Worm (Caenorhabditis elegans): Measurements from ENCODE around the gene Y34B4A.10.
A peak's percentile ranks its signal among the peaks of the same experiment; 100 is the strongest.

The Y34B4A.10 gene

DNA sequence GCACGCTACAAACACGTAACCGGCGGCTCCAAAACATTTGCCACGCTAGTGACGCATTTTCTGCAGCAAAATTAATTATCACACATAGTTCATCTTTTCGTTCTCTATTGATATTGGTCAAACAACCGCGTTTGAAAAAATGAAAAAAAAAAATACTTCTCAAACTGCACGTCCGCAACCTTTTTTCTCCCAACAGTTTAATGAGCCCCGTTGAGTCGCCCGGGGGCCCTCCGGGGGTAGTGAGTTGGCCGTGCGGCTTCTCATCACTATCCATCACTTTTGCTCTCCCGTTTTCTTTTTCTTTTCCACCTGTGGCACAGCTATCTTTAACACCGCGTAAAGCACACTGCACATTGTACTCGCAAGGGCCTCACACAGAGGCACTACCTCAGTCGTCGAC is 40.3 kb upstream of the Y34B4A.10 start (continued):
- TF ChIP-seq daf-8 (GFP tag; IDR thresholded peaks at IDR 0.05) (no peak), nhr-25 (tag; optimal IDR thresholded peaks at IDR 0.05; ENCODE audit: borderline replicate concordance, insufficient read depth) (no peak), dmd-6 (GFP tag; IDR thresholded peaks at IDR 0.05) (no peak), zfp-2 (tag; optimal IDR thresholded peaks at IDR 0.05) (no peak), hmg-1.1 (GFP tag; IDR thresholded peaks at IDR 0.05) (0 out of 2 replicates have a peak, but pooled peaks have one; percentile 26), nhr-28 (tag; optimal IDR thresholded peaks at IDR 0.05) (no peak), ceh-20 (GFP tag; IDR thresholded peaks at IDR 0.05) (peak; percentile 19; the same call in 1 of the 2 replicates), php-3 (GFP tag; IDR thresholded peaks at IDR 0.05) (no peak), gei-8 (GFP tag; optimal IDR thresholded peaks at IDR 0.05) (no peak), hlh-11 (tag; optimal IDR thresholded peaks at IDR 0.05) (no peak), ztf-7 (tag; optimal IDR thresholded peaks at IDR 0.05) (no peak), R02D3.7 (tag; optimal IDR thresholded peaks at IDR 0.05) (no peak), egl-43 (GFP tag; IDR thresholded peaks at IDR 0.05) (no peak; the same call in 1 of the 2 replicates), lin-13 (GFP tag; optimal IDR thresholded peaks at IDR 0.05) (no peak), skn-1 (tag; optimal IDR thresholded peaks at IDR 0.05) (no peak), ZK337.2 (GFP tag; IDR thresholded peaks at IDR 0.05) (no peak)

- TF ChIP-seq unc-62 (GFP tag; optimal IDR thresholded peaks at IDR 0.05 in 1 of 2): peak in 1 of 2 experiments; percentile 56
- TF ChIP-seq unc-62 (tag; optimal IDR thresholded peaks at IDR 0.05): no peak
- TF ChIP-seq mep-1 (tag; optimal IDR thresholded peaks at IDR 0.05): peak; percentile 42
- no peak for TF ChIP-seq egl-43 (GFP tag; IDR thresholded peaks at IDR 0.05)
- TF ChIP-seq aha-1 (tag): peak; percentile 90
- peak in 1 of 2 experiments; percentile 4 for TF ChIP-seq hif-1 (tag; optimal IDR thresholded peaks at IDR 0.05)
- no peak for TF ChIP-seq pha-4 (GFP tag; IDR thresholded peaks at IDR 0.05)
- TF ChIP-seq pha-4 (tag; optimal IDR thresholded peaks at IDR 0.05): peak; percentile 30
- peak in 1 of 2 experiments; percentile 11 for TF ChIP-seq lsy-2 (tag; optimal IDR thresholded peaks at IDR 0.05)
- peak; percentile 34; the same call in 1 of the 2 replicates for TF ChIP-seq hmg-1.1 (GFP tag; IDR thresholded peaks at IDR 0.05)
- TF ChIP-seq spr-1 (tag; optimal IDR thresholded peaks at IDR 0.05): no peak
- TF ChIP-seq pqm-1 (tag; optimal IDR thresholded peaks at IDR 0.05): no peak
- peak; percentile 11 for TF ChIP-seq mes-2 (tag; optimal IDR thresholded peaks at IDR 0.05; ENCODE audit: poor library complexity, severe bottlenecking)
- TF ChIP-seq dmd-6 (GFP tag; IDR thresholded peaks at IDR 0.05): 0 out of 2 replicates have a peak, but pooled peaks have one; percentile 10
- no peak for TF ChIP-seq lim-7 (GFP tag; IDR thresholded peaks at IDR 0.05)
- 0 out of 2 replicates have a peak, but pooled peaks have one; percentile 44 for TF ChIP-seq ctbp-1 (GFP tag; IDR thresholded peaks at IDR 0.05)
Measured at ce11 chrX:5210524-5210923, 39.2 kb upstream of the Y34B4A.10 start.

- TF ChIP-seq nhr-77 (tag; optimal IDR thresholded peaks at IDR 0.05): no peak
- TF ChIP-seq arid-1 (GFP tag; conservative IDR thresholded peaks at IDR 0.05): no peak
- no peak for TF ChIP-seq zfp-2 (tag; optimal IDR thresholded peaks at IDR 0.05)
- TF ChIP-seq hlh-30 (tag; optimal IDR thresholded peaks at IDR 0.05; ENCODE audit: insufficient read depth): no peak
- peak; percentile 30 for TF ChIP-seq nhr-28 (tag; optimal IDR thresholded peaks at IDR 0.05)
- TF ChIP-seq mdl-1 (tag; optimal IDR thresholded peaks at IDR 0.05): no peak
- no peak for TF ChIP-seq madf-5 (GFP tag; IDR thresholded peaks at IDR 0.05)
- TF ChIP-seq unc-130 (GFP tag; optimal IDR thresholded peaks at IDR 0.05): no peak
- no peak for TF ChIP-seq ztf-11 (tag; optimal IDR thresholded peaks at IDR 0.05)
- TF ChIP-seq dmd-6 (GFP tag; IDR thresholded peaks at IDR 0.05): peak; percentile 36
- peak; percentile 46 for TF ChIP-seq hlh-11 (tag; optimal IDR thresholded peaks at IDR 0.05)
- TF ChIP-seq aha-1 (tag): peak; percentile 82
- peak; percentile 34 for TF ChIP-seq mxl-3 (GFP tag; optimal IDR thresholded peaks at IDR 0.05)
- TF ChIP-seq daf-16 (GFP tag; optimal IDR thresholded peaks at IDR 0.05): no peak
- peak; percentile 6 for TF ChIP-seq daf-16 (tag; optimal IDR thresholded peaks at IDR 0.05)
- peak; percentile 28 for TF ChIP-seq dve-1 (tag; optimal IDR thresholded peaks at IDR 0.05; ENCODE audit: insufficient read depth)
- no peak for TF ChIP-seq pqm-1 (tag; optimal IDR thresholded peaks at IDR 0.05)
- TF ChIP-seq ztf-7 (tag; optimal IDR thresholded peaks at IDR 0.05): no peak
- TF ChIP-seq hif-1 (tag; optimal IDR thresholded peaks at IDR 0.05): no peak
- no peak for TF ChIP-seq ceh-20 (GFP tag; IDR thresholded peaks at IDR 0.05)
- no peak for TF ChIP-seq nhr-76 (tag; optimal IDR thresholded peaks at IDR 0.05)
Measured at ce11 chrX:5210927-5211655, 38.6 kb upstream of the Y34B4A.10 start.

Measured in whole organism, L4 larva.